Worm (Caenorhabditis elegans) whole organism, L3 larva: ENCODE measurements around the gene F15A4.2.

ENCODE experiments used
- R02D3.7 ChIP-seq: fragments of 150-350 bp; optimal IDR thresholded peaks from 2 replicates; lab custom pipeline; 2014; ENCODE audit warnings: missing biosample characterization, missing genetic modification characterization
- nhr-43 ChIP-seq: sonication (generic microtip); optimal IDR thresholded peaks from 2 replicates; lab custom pipeline; 2016; ENCODE audit warnings: mild to moderate bottlenecking, missing genetic modification characterization, missing compliant biosample characterization; ENCODE audit not compliant: poor library complexity, severe bottlenecking
- tbx-2 ChIP-seq: sonication (generic microtip); optimal IDR thresholded peaks from 2 replicates; lab custom pipeline; 2016; ENCODE audit warnings: mild to moderate bottlenecking, missing genetic modification characterization, missing compliant biosample characterization

ce11 chrII:12435202-12435872 is 27.0 kb upstream of the F15A4.2 start:
- TF ChIP-seq tbx-2 (tag; lab: Kevin White, UChicago) = no peak
- no peak for TF ChIP-seq nhr-43 (tag; lab: Kevin White, UChicago)
- no peak for TF ChIP-seq R02D3.7
